Fruit fly (Drosophila melanogaster) whole organism, adult: ENCODE measurements around the gene ND-42.
A peak's percentile ranks its signal among the peaks of the same experiment; 100 is the strongest.

Experiments
- CG11617 ChIP-seq: fragments of 200-800 bp; sonication (Bioruptor generic); optimal IDR thresholded peaks from 2 replicates; lab custom pipeline; 2017; ENCODE audit warnings: mild to moderate bottlenecking, missing biosample characterization, missing genetic modification reagents, missing genetic modification characterization
- CG12768 ChIP-seq: fragments of 200-800 bp; sonication (Bioruptor generic); optimal IDR thresholded peaks from 2 replicates; lab custom pipeline; 2017; ENCODE audit warnings: missing biosample characterization, missing genetic modification characterization, mild to moderate bottlenecking, moderate library complexity, missing genetic modification reagents
- CG14711 ChIP-seq: fragments of 200-800 bp; sonication (Bioruptor generic); optimal IDR thresholded peaks from 2 replicates; lab custom pipeline; 2018; ENCODE audit warnings: missing biosample characterization, mild to moderate bottlenecking, missing genetic modification characterization, moderate library complexity
- CG1620 ChIP-seq: fragments of 200-800 bp; sonication (Bioruptor generic); optimal IDR thresholded peaks from 2 replicates; lab custom pipeline; 2016; ENCODE audit warnings: missing biosample characterization, missing genetic modification characterization
- CG5204 ChIP-seq: fragments of 200-800 bp; sonication (Bioruptor generic); optimal IDR thresholded peaks from 2 replicates; lab custom pipeline; 2016; ENCODE audit warnings: missing biosample characterization, missing genetic modification characterization
- CG7045 ChIP-seq: fragments of 200-800 bp; sonication (Bioruptor generic); optimal IDR thresholded peaks from 2 replicates; lab custom pipeline; 2017; ENCODE audit warnings: missing biosample characterization, mild to moderate bottlenecking, missing genetic modification characterization
- CG7101 ChIP-seq: fragments of 200-800 bp; sonication (Bioruptor generic); optimal IDR thresholded peaks from 2 replicates; lab custom pipeline; 2018; ENCODE audit warnings: missing biosample characterization, mild to moderate bottlenecking, missing genetic modification characterization, moderate library complexity
- Crg-1 ChIP-seq: fragments of 200-800 bp; sonication (Bioruptor generic); optimal IDR thresholded peaks from 2 replicates; lab custom pipeline; 2016; ENCODE audit warnings: missing biosample characterization, missing genetic modification characterization
- Hr96 ChIP-seq: fragments of 200-800 bp; sonication (Bioruptor generic); optimal IDR thresholded peaks from 2 replicates; lab custom pipeline; 2016; ENCODE audit warnings: missing biosample characterization, missing genetic modification characterization
- cic ChIP-seq: fragments of 200-800 bp; sonication (Bioruptor generic); optimal IDR thresholded peaks from 2 replicates; lab custom pipeline; 2017; ENCODE audit warnings: missing biosample characterization, mild to moderate bottlenecking, missing genetic modification characterization, moderate library complexity
- ovo ChIP-seq: fragments of 200-800 bp; sonication (Bioruptor generic); optimal IDR thresholded peaks from 2 replicates; lab custom pipeline; 2016; ENCODE audit warnings: missing biosample characterization, missing genetic modification characterization
- pad ChIP-seq: fragments of 200-800 bp; sonication (Bioruptor generic); optimal IDR thresholded peaks from 3 replicates; lab custom pipeline; 2017; ENCODE audit warnings: missing biosample characterization, missing genetic modification characterization, mild to moderate bottlenecking, moderate library complexity, missing genetic modification reagents
- tj ChIP-seq: fragments of 200-800 bp; sonication (Bioruptor generic); optimal IDR thresholded peaks from 3 replicates; lab custom pipeline; 2017; ENCODE audit warnings: missing biosample characterization, mild to moderate bottlenecking, missing genetic modification characterization, moderate library complexity
- toe ChIP-seq: fragments of 200-800 bp; sonication (Bioruptor generic); optimal IDR thresholded peaks from 2 replicates; lab custom pipeline; 2016; ENCODE audit warnings: missing biosample characterization, missing genetic modification characterization

DNA sequence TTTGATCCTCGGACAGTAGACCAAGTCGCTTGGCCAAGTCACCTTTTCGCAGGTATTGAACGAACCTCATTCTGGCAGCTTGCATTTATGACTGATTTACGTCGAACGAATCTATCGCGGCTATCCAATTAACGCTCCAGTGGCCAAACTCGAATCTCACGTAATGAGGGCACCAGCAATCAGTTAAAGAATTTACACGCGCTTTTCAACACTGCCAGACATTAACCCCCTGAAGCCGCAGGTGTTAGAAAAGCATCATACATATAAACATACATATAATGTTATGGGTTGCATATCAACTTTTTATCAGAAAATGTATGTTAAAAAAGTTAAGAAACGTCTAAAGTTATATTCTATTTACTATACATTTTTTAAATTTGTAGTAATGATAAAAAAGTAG is 2.2 kb upstream of the ND-42 start, which contains the start of gene CG6028:
- no peak for TF ChIP-seq tj (GFP tag; lab: Kevin White, UChicago)
- peak; percentile 34 for TF ChIP-seq toe (GFP tag; lab: Kevin White, UChicago)
- peak; percentile 9 for TF ChIP-seq ovo
- TF ChIP-seq CG11617: no peak
- peak; percentile 64 for TF ChIP-seq CG12768 (GFP tag; lab: Kevin White, UChicago)
- TF ChIP-seq CG1620 (GFP tag; lab: Kevin White, UChicago): peak; percentile 47
- TF ChIP-seq cic: peak; percentile 11
- peak; percentile 27 for TF ChIP-seq Crg-1 (GFP tag; lab: Kevin White, UChicago)
- TF ChIP-seq CG7045 (GFP tag; lab: Kevin White, UChicago): no peak
- peak; percentile 45 for TF ChIP-seq pad (GFP tag; lab: Kevin White, UChicago)
- TF ChIP-seq CG5204 (GFP tag; lab: Kevin White, UChicago): no peak
- peak; percentile 50 for TF ChIP-seq Hr96 (GFP tag; lab: Kevin White, UChicago)
- TF ChIP-seq CG14711: peak; percentile 12
- TF ChIP-seq CG7101 (tag; lab: Kevin White, UChicago): peak; percentile 38
